Worm (Caenorhabditis elegans): ENCODE results near the gene dro-1.

Gene dro-1

DNA sequence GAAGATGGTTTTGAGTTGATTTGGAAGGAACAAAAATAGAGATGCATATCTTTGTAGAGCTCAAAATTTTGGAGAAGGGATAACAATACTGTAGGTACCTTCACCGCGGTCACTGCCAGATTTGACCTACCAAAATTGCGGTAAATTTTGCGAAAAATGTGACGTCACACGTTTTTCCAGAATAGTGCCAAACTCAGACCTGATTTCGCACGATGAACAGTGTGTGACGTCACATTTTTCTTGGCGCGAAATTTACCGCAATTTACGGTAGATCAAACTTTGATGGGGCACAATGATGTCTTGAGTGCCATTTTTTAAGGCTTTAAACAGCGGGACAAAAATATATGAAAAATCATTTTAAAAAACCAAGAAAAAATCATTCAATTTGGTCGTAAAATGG, 13.6 kb upstream of the dro-1 start:
- no peak for TF ChIP-seq unc-62 (GFP tag; optimal IDR thresholded peaks at IDR 0.05)

DNA sequence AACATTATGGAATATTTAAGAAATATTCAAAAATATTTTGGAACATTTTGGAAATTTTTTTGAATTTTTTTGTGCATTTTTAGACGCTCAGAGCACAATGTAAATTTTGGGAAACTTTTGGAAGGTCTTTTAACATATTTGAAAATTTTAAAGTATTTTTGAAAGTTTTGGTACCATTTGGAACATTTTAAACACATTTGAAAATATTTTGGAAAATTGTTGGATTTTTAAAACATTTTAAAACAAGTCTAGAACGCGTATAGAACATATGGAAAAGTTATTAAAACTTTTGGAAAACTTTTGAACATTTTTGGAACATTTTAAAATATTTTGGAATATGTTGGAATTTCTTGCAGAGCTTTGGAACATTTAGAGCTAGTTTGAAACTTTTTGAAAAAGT, 8.7 kb upstream of the dro-1 start, which contains the start of gene sdz-20:
Gene sdz-20 (plus strand): TSS at position 301 of the 400 bp plus-strand sequence.
- TF ChIP-seq unc-62 (GFP tag; optimal IDR thresholded peaks at IDR 0.05) = no peak

DNA sequence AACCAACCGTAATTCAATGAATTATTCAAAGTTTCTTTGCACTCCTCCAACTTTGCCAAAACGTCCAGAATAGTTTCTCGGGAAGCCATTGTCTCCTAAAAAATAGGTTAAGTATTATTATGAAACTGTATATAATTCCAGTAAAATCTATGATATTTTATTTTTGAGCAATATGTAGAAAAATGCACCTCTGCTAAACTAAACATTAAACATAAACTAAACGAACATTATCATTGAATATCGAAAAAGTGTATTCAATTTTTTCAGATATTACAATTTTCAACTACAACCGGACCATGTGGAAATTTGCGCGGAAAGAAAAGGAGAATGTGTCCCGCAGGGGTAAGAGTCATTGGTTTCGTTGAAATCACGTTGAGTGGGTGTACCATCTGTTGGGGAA, 2.8 kb upstream of the dro-1 start, which contains the start of gene F53A2.3:
Gene F53A2.3 (minus strand): TSS at position 101 of the 400 bp plus-strand sequence.
- TF ChIP-seq unc-62 (GFP tag; optimal IDR thresholded peaks at IDR 0.05) = no peak

DNA sequence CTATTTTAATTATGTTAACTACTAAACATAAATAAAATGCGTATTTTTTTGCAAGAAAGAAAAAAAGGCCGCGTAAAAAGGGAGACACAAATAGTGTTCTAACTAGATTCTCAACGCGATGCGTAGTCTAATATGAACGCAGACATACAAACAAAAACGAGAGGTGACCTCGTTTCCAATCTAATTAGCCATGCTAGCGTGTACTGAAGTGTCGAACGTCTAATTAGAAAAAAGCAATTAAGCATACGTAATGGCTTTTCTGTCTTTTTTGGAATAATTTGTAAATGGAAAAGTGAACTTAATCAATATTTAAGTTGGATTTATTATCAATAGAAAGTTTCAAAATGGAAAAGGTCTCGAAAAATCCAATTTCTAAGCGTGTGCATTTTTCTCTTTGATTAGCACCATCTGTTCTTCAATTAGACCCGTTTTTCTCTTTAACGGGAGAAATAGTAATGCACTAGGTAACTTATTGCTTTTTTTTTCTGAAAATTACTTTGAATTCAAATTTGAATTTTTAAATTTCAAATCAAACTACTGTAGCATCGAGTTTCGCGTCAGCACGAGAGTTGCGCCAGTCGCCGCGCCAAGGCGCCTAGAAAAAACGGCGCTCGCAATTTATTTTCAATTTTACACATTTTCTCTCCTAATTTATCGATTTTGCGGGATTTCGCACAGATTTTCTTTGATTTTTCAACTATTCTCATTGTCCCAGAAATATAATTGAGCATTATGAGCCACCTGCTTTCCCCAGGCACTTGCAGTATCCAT, 1.8 kb upstream of the dro-1 start:
- no peak for TF ChIP-seq unc-62 (GFP tag; optimal IDR thresholded peaks at IDR 0.05)

DNA sequence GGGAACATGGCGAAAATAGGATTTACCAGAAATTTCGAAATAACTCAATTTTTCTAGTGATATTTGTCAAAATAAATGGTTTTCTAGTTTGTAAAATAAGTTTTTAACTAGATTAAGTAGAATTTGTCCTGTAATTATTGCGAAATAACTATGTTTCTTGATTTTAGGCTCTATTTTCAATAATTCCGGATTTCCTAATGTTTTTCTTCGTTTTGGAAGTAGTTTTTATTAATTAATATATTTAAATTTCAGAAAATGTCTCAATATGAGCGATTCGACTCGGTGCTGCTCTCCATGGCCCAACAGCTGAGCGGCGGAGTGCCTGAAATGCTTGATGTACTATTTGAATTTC, 1.2 kb upstream of the dro-1 start, which contains the start of gene nud-1:
Gene nud-1 (plus strand): TSS at position 253 of the 352 bp plus-strand sequence.
- no peak for TF ChIP-seq unc-62 (GFP tag; optimal IDR thresholded peaks at IDR 0.05)

DNA sequence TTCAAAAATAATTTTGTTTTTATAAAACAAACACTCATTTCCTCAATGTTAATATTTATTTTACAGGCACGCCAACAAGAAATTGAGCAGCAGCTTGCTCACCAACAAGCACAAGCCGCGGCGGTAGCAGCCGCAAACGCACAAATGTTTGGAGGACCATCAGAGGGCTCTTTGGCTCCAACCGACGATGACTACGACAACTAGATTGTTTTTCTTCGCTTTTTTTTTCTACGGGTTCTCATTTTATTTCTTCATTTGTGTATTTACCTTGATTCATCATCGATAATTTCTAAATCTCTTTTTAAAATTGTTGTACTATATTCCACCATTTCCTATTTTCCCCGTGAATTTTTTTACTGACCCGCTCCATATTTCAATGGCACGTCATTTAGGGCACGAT, 633 bp downstream of the dro-1 start, which contains the start of gene ife-1:
Gene ife-1 (plus strand): TSS at position 301 of the 400 bp plus-strand sequence.
- no peak for TF ChIP-seq unc-62 (GFP tag; optimal IDR thresholded peaks at IDR 0.05)

DNA sequence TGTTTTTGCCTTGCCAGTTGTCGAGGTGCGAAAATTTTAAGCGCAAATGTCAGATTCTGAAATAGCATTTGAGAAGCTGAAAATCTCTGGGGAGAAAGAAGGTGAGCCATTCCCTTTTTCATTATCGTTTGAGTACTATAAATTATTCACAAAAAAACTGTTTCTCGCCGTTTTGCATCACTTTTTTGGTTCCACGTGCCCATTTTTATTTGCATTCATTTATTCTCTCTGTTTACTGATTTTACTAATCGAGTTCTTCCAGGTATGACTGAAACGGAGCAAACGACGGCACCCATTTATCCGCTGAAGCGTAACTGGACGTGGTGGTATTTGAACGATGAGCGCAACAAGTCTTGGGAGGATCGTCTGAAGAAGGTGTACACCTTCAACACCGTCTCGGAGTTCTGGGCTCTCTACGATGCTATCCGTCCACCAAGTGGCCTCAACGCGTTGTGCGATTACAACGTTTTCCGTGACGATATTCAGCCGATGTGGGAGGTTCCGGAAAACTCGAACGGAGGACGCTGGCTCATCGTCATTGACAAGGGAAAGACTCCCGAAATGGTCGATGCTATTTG, 1.2 kb downstream of the dro-1 start:
- TF ChIP-seq unc-62 (GFP tag; optimal IDR thresholded peaks at IDR 0.05) = no peak

DNA sequence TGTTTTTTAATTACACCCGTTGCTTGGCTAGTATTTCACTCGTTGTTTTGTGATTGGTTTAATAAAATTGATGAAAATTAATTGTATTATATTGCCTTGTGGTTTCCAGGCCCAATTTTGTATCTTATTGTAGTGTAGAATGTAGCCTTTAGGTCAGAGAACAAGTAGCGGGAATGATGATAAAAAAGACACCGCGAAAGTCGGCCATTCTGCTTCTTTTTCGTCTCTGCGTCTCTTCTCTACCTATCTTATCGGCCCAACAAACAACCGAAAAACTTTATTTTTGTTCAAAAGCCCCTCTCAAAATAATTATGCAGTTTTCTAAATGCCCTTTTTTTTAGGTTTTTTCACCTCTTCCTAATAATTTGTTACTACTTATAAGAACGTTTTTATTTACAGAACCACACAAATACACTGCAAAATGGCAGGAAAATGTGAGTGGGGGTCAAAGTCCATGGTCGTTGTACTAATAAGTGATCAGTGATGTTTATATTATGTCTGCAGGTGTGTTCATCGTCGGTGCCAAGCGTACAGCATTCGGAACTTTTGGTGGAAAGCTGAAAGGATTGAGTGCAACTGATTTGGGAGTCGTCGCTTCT, 2.2 kb downstream of the dro-1 start, which contains the start of gene acaa-2:
Gene acaa-2 (plus strand): TSS at position 400 of the 599 bp plus-strand sequence.
- TF ChIP-seq unc-62 (GFP tag; optimal IDR thresholded peaks at IDR 0.05) = no peak

DNA sequence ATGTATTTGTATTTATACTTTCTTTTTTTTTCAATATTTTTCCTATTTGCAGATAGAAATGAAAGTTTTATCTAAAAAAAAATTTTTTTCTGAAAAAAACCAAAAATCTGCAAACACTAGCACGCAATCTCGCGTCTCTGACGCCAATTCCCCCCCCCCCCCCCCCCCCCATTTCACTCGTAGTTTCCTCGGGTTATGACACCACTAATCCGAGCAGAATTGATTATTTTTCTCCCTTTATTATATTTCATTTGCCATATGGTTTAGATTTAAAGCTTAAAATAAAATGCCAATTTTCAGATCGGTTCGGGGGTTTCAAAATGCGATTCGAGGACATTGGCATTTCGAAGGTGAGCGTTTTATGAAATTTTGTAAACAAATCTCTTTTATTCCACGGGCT, 4.3 kb downstream of the dro-1 start, which contains the start of gene mtm-6:
Gene mtm-6 (plus strand): TSS at position 301 of the 400 bp plus-strand sequence.
- TF ChIP-seq unc-62 (GFP tag; optimal IDR thresholded peaks at IDR 0.05) = no peak

DNA sequence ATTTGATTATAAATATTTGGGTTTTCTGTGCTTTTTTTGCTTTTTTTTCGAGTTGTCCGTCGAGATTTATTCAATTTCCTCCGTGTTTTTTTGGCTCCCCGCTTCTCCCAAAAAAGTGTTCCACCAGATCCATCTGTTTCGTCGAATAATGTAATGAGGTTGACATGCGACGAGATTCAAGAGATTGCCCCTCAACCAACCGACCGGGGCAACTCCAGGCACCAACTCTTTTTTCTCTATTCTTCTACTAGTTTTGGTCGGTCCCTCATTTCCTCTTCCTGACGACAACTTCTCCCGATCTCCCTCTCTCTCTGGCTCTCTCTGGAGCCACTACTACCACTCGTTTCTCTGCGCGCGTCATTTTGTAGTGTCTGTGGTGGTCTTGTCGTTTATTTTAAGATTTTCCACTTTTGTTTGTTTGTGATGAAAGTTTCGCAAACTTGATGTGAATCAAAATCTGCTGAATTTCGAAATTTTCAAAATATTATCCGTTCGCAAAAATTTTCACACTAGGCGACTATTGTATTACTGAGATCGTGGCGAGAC, 5.4 kb downstream of the dro-1 start:
- TF ChIP-seq unc-62 (GFP tag; optimal IDR thresholded peaks at IDR 0.05) = no peak

DNA sequence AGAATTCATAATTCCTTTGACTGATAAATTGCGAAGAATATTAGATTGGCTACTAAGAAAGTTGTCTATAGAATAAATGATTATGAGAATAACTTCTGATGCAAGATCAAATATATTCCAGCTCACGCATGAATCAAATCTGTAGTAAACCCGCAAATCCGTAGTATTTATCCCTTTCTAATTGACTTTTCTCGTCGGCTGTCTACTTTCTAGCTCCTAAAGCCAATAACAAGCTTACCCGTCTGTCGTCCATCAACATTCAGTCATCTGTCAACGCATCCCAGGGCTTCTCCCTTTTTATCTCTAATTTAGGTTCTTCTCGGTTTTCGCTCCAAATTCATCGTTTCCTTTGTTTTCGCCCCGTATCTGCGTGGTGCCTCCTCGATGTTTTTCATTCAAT, 6.4 kb downstream of the dro-1 start:
- no peak for TF ChIP-seq unc-62 (GFP tag; optimal IDR thresholded peaks at IDR 0.05)

DNA sequence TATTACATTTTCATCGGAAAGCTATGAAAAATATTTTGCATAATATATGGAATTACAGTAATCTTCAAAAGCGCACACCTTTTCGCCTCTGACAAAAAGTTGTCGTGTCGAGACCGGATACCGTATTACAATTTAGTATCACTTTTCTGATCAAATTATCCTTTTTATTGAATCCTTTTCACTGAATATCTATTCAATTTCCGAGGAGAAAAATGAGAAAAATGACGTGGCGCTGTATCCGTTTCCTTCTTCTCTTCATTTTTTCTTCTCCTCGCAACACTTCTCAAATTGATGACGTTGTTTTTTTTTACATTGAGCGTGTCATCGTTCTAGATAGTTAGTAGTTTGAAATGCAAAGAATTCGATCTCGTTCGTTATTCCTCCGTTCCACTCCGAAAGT, 8.5 kb downstream of the dro-1 start:
- TF ChIP-seq unc-62 (GFP tag; optimal IDR thresholded peaks at IDR 0.05) = no peak

DNA sequence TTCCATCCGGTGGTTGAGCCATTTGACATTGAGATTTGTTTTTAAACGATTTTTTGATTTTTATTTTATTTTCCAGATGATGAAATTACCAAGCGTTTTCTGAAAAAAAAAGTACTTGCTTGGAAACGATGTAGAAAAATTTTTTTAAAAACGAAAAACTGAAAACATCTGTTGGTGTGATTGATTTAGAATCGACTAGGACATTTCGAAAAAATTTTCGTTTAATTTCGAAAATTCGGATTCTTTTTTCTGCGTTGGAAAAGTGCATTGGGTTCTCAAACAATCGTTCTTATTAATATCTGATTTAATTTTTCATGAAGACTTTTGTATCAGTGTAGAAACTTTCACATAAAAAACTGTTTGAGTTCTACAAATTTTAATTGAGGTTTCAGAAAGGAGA, 16.8 kb downstream of the dro-1 start, which contains the start of gene F53A2.9:
Gene F53A2.9 (minus strand): TSS at position 101 of the 400 bp plus-strand sequence.
- TF ChIP-seq unc-62 (GFP tag; optimal IDR thresholded peaks at IDR 0.05) = no peak

DNA sequence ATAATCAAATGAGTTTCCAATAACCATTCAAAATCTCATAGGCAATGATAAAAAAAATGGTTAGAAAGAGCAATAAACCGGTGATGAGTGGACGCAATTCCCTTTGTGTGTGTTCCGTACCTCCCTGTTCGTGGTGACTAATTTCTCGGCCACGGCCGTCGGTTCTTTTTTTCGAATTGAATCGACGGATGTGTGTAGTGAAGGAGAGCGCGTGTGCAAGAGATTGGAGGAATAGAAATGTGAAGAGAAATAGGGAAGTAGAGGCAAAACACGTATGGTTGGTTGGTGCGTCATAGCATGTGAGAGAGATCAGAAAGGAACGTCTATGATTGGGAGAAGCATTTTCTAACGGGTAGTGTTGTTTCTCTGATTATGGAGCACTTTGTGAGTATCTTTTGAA, 17.4 kb downstream of the dro-1 start:
- TF ChIP-seq unc-62 (GFP tag; optimal IDR thresholded peaks at IDR 0.05) = no peak

DNA sequence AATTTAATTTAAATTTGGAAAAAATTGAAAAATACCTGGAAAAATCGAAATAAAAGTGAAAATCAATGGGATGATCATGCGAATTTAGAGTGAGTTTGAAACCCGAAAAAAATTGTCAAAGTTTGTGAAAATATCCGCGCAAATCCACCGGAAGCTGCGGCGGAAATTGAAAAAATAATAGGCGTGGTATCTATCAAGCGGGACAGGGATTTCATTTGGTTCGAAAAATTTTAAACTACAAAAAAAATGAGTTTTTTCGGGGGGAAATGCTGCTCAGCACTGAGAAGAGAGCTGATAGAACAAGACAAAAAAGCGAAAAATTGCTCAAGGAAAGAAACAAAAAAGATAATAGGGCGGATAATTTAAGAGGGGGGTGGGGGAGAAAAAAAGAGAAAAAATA, 28.5 kb downstream of the dro-1 start, which contains the start of gene T03F6.9:
Gene T03F6.9 (minus strand): TSS at position 101 of the 400 bp plus-strand sequence.
- no peak for TF ChIP-seq unc-62 (GFP tag; optimal IDR thresholded peaks at IDR 0.05)

DNA sequence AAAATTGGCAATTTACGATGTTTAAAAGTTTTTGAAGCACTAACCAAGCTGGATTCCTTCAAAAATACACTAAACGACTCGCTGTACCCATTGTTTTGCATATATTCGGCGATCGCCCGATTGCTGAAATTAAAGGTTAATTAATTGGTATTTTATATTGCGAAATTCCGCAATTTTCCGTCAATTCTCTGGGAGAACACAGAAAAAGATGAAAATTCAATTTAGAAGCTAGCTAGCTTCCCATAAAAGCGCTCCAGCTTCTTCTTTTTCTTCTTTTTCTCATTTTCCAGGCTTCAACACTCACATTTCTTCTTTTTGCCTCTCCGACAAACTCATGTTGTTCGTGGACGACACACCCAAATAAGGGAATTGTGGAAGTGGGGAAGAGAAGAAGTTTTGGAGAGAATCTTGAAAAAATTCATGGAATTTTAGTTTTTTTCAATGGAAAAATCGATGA, 33.8 kb downstream of the dro-1 start, which contains the start of gene lis-1:
Gene lis-1 (minus strand): TSS at position 407 of the 457 bp plus-strand sequence.
- no peak for TF ChIP-seq unc-62 (GFP tag; optimal IDR thresholded peaks at IDR 0.05)
